Worm (Caenorhabditis elegans): Measurements from ENCODE around the gene lpr-4.

The lpr-4 gene

ce11 chrX:11064799-11065198 lies at the start of gene lpr-4:
Gene lpr-4, plus strand, starts transcription at chrX:11065126.
- TF ChIP-seq lin-13 (tag; optimal IDR thresholded peaks at IDR 0.05) (no peak), bed-3 (GFP tag; optimal IDR thresholded peaks at IDR 0.05) (no peak), ham-2 (GFP tag; optimal IDR thresholded peaks at IDR 0.05) (peak; percentile 83), elt-3 (tag; optimal IDR thresholded peaks at IDR 0.05) (peak; percentile 57), cnd-1 (tag; optimal IDR thresholded peaks at IDR 0.05) (no peak), blmp-1 (tag; optimal IDR thresholded peaks at IDR 0.05) (peak; percentile 98), hlh-1 (tag; optimal IDR thresholded peaks at IDR 0.05) (no peak), nhr-237 (tag; optimal IDR thresholded peaks at IDR 0.05) (no peak), flh-1 (GFP tag; optimal IDR thresholded peaks at IDR 0.05) (no peak), nhr-12 (tag; optimal IDR thresholded peaks at IDR 0.05) (no peak), ceh-39 (tag; optimal IDR thresholded peaks at IDR 0.05) (no peak), elt-1 (tag; optimal IDR thresholded peaks at IDR 0.05; ENCODE audit: borderline replicate concordance, insufficient read depth) (peak; percentile 5), unc-62 (GFP tag; optimal IDR thresholded peaks at IDR 0.05) (peak; percentile 57)

- TF ChIP-seq nhr-76 (tag; optimal IDR thresholded peaks at IDR 0.05) (no peak), nhr-28 (tag; optimal IDR thresholded peaks at IDR 0.05) (no peak), zip-8 (tag; optimal IDR thresholded peaks at IDR 0.05) (no peak), ceh-39 (tag; optimal IDR thresholded peaks at IDR 0.05) (no peak), bed-3 (GFP tag; optimal IDR thresholded peaks at IDR 0.05) (no peak), elt-1 (tag; optimal IDR thresholded peaks at IDR 0.05; ENCODE audit: borderline replicate concordance, insufficient read depth) (no peak), flh-1 (GFP tag; optimal IDR thresholded peaks at IDR 0.05) (no peak), ceh-83 (GFP tag; optimal IDR thresholded peaks at IDR 0.05) (no peak), mls-2 (tag; optimal IDR thresholded peaks at IDR 0.05) (no peak), ceh-43 (GFP tag; optimal IDR thresholded peaks at IDR 0.05) (no peak)
Observed at ce11 chrX:11016100-11016499, 48.8 kb upstream of the lpr-4 start, which contains the start of gene egl-15. Gene egl-15, plus strand, starts transcription at chrX:11016400.

- TF ChIP-seq elt-3 (tag; optimal IDR thresholded peaks at IDR 0.05) = no peak
- no peak for TF ChIP-seq ceh-43 (GFP tag; optimal IDR thresholded peaks at IDR 0.05)
- no peak for TF ChIP-seq flh-1 (GFP tag; optimal IDR thresholded peaks at IDR 0.05)
- no peak for TF ChIP-seq elt-1 (tag; optimal IDR thresholded peaks at IDR 0.05; ENCODE audit: borderline replicate concordance, insufficient read depth)
- TF ChIP-seq nhr-12 (tag; optimal IDR thresholded peaks at IDR 0.05) = no peak
- no peak for TF ChIP-seq cnd-1 (tag; optimal IDR thresholded peaks at IDR 0.05)
- no peak for TF ChIP-seq unc-39 (tag; optimal IDR thresholded peaks at IDR 0.05)
- TF ChIP-seq sptf-1 (tag; optimal IDR thresholded peaks at IDR 0.05) = no peak
- TF ChIP-seq ces-1 (GFP tag; optimal IDR thresholded peaks at IDR 0.05) = no peak
- no peak for TF ChIP-seq ceh-39 (tag; optimal IDR thresholded peaks at IDR 0.05)
- TF ChIP-seq lsy-2 (tag; optimal IDR thresholded peaks at IDR 0.05) = no peak
Observed at ce11 chrX:11028617-11029016, 36.3 kb upstream of the lpr-4 start, which contains the start of gene ldb-1. Gene ldb-1, plus strand, starts transcription at chrX:11028917.

ce11 chrX:11031047-11031695 lies 33.8 kb upstream of the lpr-4 start:
- TF ChIP-seq flh-1 (GFP tag; optimal IDR thresholded peaks at IDR 0.05) (no peak), pha-4 (tag; optimal IDR thresholded peaks at IDR 0.05) (peak; percentile 93), mab-5 (tag; optimal IDR thresholded peaks at IDR 0.05) (no peak), sptf-1 (tag; optimal IDR thresholded peaks at IDR 0.05) (peak; percentile 77), ham-2 (GFP tag; optimal IDR thresholded peaks at IDR 0.05) (peak; percentile 99), mls-2 (tag; optimal IDR thresholded peaks at IDR 0.05) (peak; percentile 80), ces-1 (GFP tag; optimal IDR thresholded peaks at IDR 0.05) (peak; percentile 86), nhr-12 (tag; optimal IDR thresholded peaks at IDR 0.05) (no peak), nhr-2 (tag; optimal IDR thresholded peaks at IDR 0.05) (peak; percentile 70), sem-2 (GFP tag; optimal IDR thresholded peaks at IDR 0.05) (no peak), tbx-8 (GFP tag; optimal IDR thresholded peaks at IDR 0.05) (no peak), lsy-2 (tag; optimal IDR thresholded peaks at IDR 0.05) (peak; percentile 53), unc-39 (tag; optimal IDR thresholded peaks at IDR 0.05) (no peak), snpc-4 (tag; optimal IDR thresholded peaks at IDR 0.05) (no peak), M03D4.4 (tag; optimal IDR thresholded peaks at IDR 0.05) (peak; percentile 61), unc-120 (tag; optimal IDR thresholded peaks at IDR 0.05; ENCODE audit: poor library complexity, severe bottlenecking) (peak; percentile 23), nhr-76 (tag; optimal IDR thresholded peaks at IDR 0.05) (no peak), ceh-83 (GFP tag; optimal IDR thresholded peaks at IDR 0.05) (no peak), bed-3 (GFP tag; optimal IDR thresholded peaks at IDR 0.05) (no peak), mep-1 (tag; optimal IDR thresholded peaks at IDR 0.05) (peak; percentile 46), nhr-237 (tag; optimal IDR thresholded peaks at IDR 0.05) (peak; percentile 79), elt-3 (tag; optimal IDR thresholded peaks at IDR 0.05) (no peak), lin-13 (tag; optimal IDR thresholded peaks at IDR 0.05) (peak; percentile 65), zip-8 (tag; optimal IDR thresholded peaks at IDR 0.05) (no peak), cnd-1 (tag; optimal IDR thresholded peaks at IDR 0.05) (peak; percentile 82), ztf-11 (tag; optimal IDR thresholded peaks at IDR 0.05) (peak; percentile 90), lin-32 (GFP tag; optimal IDR thresholded peaks at IDR 0.05) (peak; percentile 63), hlh-1 (tag; optimal IDR thresholded peaks at IDR 0.05) (peak; percentile 91), blmp-1 (tag; optimal IDR thresholded peaks at IDR 0.05) (no peak), nhr-28 (tag; optimal IDR thresholded peaks at IDR 0.05) (no peak), elt-1 (tag; optimal IDR thresholded peaks at IDR 0.05; ENCODE audit: borderline replicate concordance, insufficient read depth) (no peak), unc-62 (GFP tag; optimal IDR thresholded peaks at IDR 0.05) (peak; percentile 86), ceh-43 (GFP tag; optimal IDR thresholded peaks at IDR 0.05) (no peak), drap-1 (GFP tag; optimal IDR thresholded peaks at IDR 0.05) (peak; percentile 79), ceh-39 (tag; optimal IDR thresholded peaks at IDR 0.05) (peak; percentile 39)

Data from whole organism, mixed stage, embryonic.